Fruit fly (Drosophila melanogaster): ENCODE measurements around the gene Tb.

DNA sequence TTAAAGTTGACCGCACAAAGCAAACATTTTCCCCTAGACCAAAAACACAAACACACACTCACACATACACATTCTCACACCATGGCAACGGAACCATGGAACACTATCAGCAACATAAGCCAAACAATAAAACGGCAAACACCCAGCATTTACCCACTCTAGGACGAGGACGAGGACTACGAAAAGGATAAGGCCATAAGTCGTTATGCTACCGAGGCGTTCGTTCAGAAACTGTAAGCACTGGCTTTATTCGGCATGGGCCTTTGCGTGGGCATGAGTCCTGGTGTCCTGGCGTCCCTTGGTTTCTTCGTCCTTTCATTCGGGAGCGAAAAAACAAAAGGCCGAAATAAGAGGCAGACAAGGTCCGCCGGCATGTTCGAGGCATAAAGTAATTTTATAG is 14.0 kb downstream of the Tb start:
- no peak for TF ChIP-seq CG8089 (GFP tag; optimal IDR thresholded peaks at IDR 0.05)
- TF ChIP-seq CG4282 (GFP tag; optimal IDR thresholded peaks at IDR 0.05), result no peak
- TF ChIP-seq pum (GFP tag; optimal IDR thresholded peaks at IDR 0.05), result no peak
- no peak for TF ChIP-seq CG12299 (tag; optimal IDR thresholded peaks at IDR 0.05)
- no peak for TF ChIP-seq CG12942 (GFP tag; optimal IDR thresholded peaks at IDR 0.05)
- no peak for TF ChIP-seq CG7372 (GFP tag; IDR thresholded peaks at IDR 0.05)
- TF ChIP-seq CG15696 (tag; optimal IDR thresholded peaks at IDR 0.05), result no peak
- no peak for TF ChIP-seq CG12104 (GFP tag; optimal IDR thresholded peaks at IDR 0.05)
- TF ChIP-seq psq (GFP tag; optimal IDR thresholded peaks at IDR 0.05), result no peak
- no peak for TF ChIP-seq CG2875 (GFP tag; optimal IDR thresholded peaks at IDR 0.05)

Measured in whole organism, embryonic.